Fruit fly (Drosophila melanogaster) whole organism, embryonic: ENCODE results near the gene Spn28B.

Source experiments
- Atf6 ChIP-seq: fragments of 200-800 bp; sonication (Bioruptor generic); IDR thresholded peaks from 2 replicates; pipeline ENCODE4 v1.3.6; 2022; ENCODE audit warnings: missing biosample characterization, missing genetic modification characterization
- B-H1 ChIP-seq: fragments of 200-800 bp; sonication (Bioruptor generic); IDR thresholded peaks from 3 replicates; pipeline ENCODE4 v1.3.6; 2022; ENCODE audit warnings: missing biosample characterization, missing genetic modification characterization
- B-H2 ChIP-seq: fragments of 200-800 bp; sonication (Bioruptor generic); optimal IDR thresholded peaks from 2 replicates; lab custom pipeline; 2018; ENCODE audit warnings: missing biosample characterization, mild to moderate bottlenecking, missing genetic modification characterization
- BEAF-32 ChIP-seq: fragments of 200-800 bp; sonication (Bioruptor generic); optimal IDR thresholded peaks from 3 replicates; lab custom pipeline; 2017; ENCODE audit warnings: missing biosample characterization, missing genetic modification characterization, mild to moderate bottlenecking, moderate library complexity, missing genetic modification reagents
- Bdp1 ChIP-seq: fragments of 200-800 bp; sonication (Bioruptor generic); optimal IDR thresholded peaks from 3 replicates; lab custom pipeline; 2016; ENCODE audit warnings: missing biosample characterization, missing genetic modification characterization
- Bgb ChIP-seq: fragments of 200-800 bp; sonication (Bioruptor generic); IDR thresholded peaks from 2 replicates; pipeline ENCODE4 v1.3.6; 2022; ENCODE audit warnings: missing biosample characterization, missing genetic modification characterization; ENCODE audit not compliant: partially characterized antibody
- CG10274 ChIP-seq: fragments of 200-800 bp; sonication (Bioruptor generic); optimal IDR thresholded peaks from 3 replicates; lab custom pipeline; 2017; ENCODE audit warnings: missing biosample characterization, mild to moderate bottlenecking, missing genetic modification characterization
- CG10979 ChIP-seq: fragments of 200-800 bp; sonication (Bioruptor generic); optimal IDR thresholded peaks from 2 replicates; lab custom pipeline; 2018; ENCODE audit warnings: missing biosample characterization, mild to moderate bottlenecking, missing genetic modification characterization, moderate library complexity
- CG11723 ChIP-seq: fragments of 200-800 bp; sonication (Bioruptor generic); optimal IDR thresholded peaks from 2 replicates; lab custom pipeline; 2017; ENCODE audit warnings: missing biosample characterization, mild to moderate bottlenecking, missing genetic modification characterization
- CG12942 ChIP-seq: fragments of 200-800 bp; sonication (Bioruptor generic); optimal IDR thresholded peaks from 3 replicates; lab custom pipeline; 2016; ENCODE audit warnings: missing biosample characterization, missing genetic modification characterization
- CG13296 ChIP-seq: fragments of 200-800 bp; sonication (Bioruptor generic); optimal IDR thresholded peaks from 3 replicates; lab custom pipeline; 2018; ENCODE audit warnings: missing biosample characterization, mild to moderate bottlenecking, missing genetic modification characterization
- CG13775 ChIP-seq: fragments of 200-800 bp; sonication (Bioruptor generic); optimal IDR thresholded peaks from 3 replicates; lab custom pipeline; 2017; ENCODE audit warnings: missing biosample characterization, mild to moderate bottlenecking, missing genetic modification characterization
- CG14014 ChIP-seq: fragments of 200-800 bp; sonication (Bioruptor generic); IDR thresholded peaks from 2 replicates; pipeline ENCODE4 v1.3.6; 2022; ENCODE audit warnings: missing biosample characterization, missing genetic modification characterization
- CG2129 ChIP-seq: fragments of 200-800 bp; sonication (Bioruptor generic); IDR thresholded peaks from 2 replicates; pipeline ENCODE4 v1.3.6; 2022; ENCODE audit warnings: missing biosample characterization, missing genetic modification characterization; ENCODE audit not compliant: partially characterized antibody
- CG2199 ChIP-seq: fragments of 200-800 bp; sonication (Bioruptor generic); IDR thresholded peaks from 3 replicates; pipeline ENCODE4 v1.3.6; 2022; ENCODE audit warnings: missing biosample characterization, missing genetic modification characterization
- CG43689 ChIP-seq: fragments of 200-800 bp; sonication (Bioruptor generic); IDR thresholded peaks from 2 replicates; pipeline ENCODE4 v1.3.6; 2022; ENCODE audit warnings: missing biosample characterization, missing genetic modification characterization
- CG6175 ChIP-seq: fragments of 200-800 bp; sonication (Bioruptor generic); IDR thresholded peaks from 3 replicates; pipeline ENCODE4 v1.3.6; 2022; ENCODE audit warnings: missing biosample characterization, missing genetic modification characterization
- CG7357 ChIP-seq: fragments of 200-800 bp; sonication (Bioruptor generic); IDR thresholded peaks from 3 replicates; pipeline ENCODE4 v1.3.6; 2022; ENCODE audit warnings: missing biosample characterization, missing genetic modification characterization
- CG9797 ChIP-seq: fragments of 200-800 bp; sonication (Bioruptor generic); optimal IDR thresholded peaks from 3 replicates; lab custom pipeline; 2018; ENCODE audit warnings: missing biosample characterization, mild to moderate bottlenecking, missing genetic modification characterization
- CkIIα-i1 ChIP-seq: fragments of 200-800 bp; sonication (Bioruptor generic); IDR thresholded peaks from 2 replicates; pipeline ENCODE4 v1.3.6; 2022; ENCODE audit warnings: missing biosample characterization, missing genetic modification characterization
- Deaf1 ChIP-seq: fragments of 200-800 bp; optimal IDR thresholded peaks from 3 replicates; lab custom pipeline; 2019; ENCODE audit warnings: missing biosample characterization, mild to moderate bottlenecking, missing genetic modification characterization, moderate library complexity
- Dek ChIP-seq: fragments of 200-800 bp; sonication (Bioruptor generic); optimal IDR thresholded peaks from 3 replicates; lab custom pipeline; 2019; ENCODE audit warnings: missing biosample characterization, mild to moderate bottlenecking, missing genetic modification characterization, moderate library complexity
- Dp ChIP-seq: fragments of 200-800 bp; sonication (Bioruptor generic); optimal IDR thresholded peaks from 2 replicates; lab custom pipeline; 2018; ENCODE audit warnings: missing biosample characterization, mild to moderate bottlenecking, missing genetic modification characterization, moderate library complexity
- Elba2 ChIP-seq: fragments of 200-800 bp; sonication (Bioruptor generic); optimal IDR thresholded peaks from 3 replicates; lab custom pipeline; 2016; ENCODE audit warnings: missing biosample characterization, missing genetic modification characterization
- H2.0 ChIP-seq: fragments of 200-800 bp; sonication (Bioruptor generic); IDR thresholded peaks from 2 replicates; pipeline ENCODE4 v1.3.6; 2022; ENCODE audit warnings: missing biosample characterization, missing genetic modification characterization
- Jarid2 ChIP-seq: fragments of 200-800 bp; sonication (Bioruptor generic); optimal IDR thresholded peaks from 3 replicates; lab custom pipeline; 2017; ENCODE audit warnings: mild to moderate bottlenecking, missing biosample characterization, missing genetic modification reagents, missing genetic modification characterization
- Mad ChIP-seq: fragments of 200-800 bp; sonication (Bioruptor generic); optimal IDR thresholded peaks from 2 replicates; lab custom pipeline; 2016; ENCODE audit warnings: missing biosample characterization, missing genetic modification characterization
- Neu2 ChIP-seq: fragments of 200-800 bp; sonication (Bioruptor generic); optimal IDR thresholded peaks from 3 replicates; lab custom pipeline; 2016; ENCODE audit warnings: missing biosample characterization, missing genetic modification characterization, borderline replicate concordance
- Oli ChIP-seq: fragments of 200-800 bp; sonication (Bioruptor generic); optimal IDR thresholded peaks from 2 replicates; lab custom pipeline; 2018; ENCODE audit warnings: missing biosample characterization, mild to moderate bottlenecking, missing genetic modification characterization, moderate library complexity
- Side ChIP-seq: fragments of 200-800 bp; sonication (Bioruptor generic); optimal IDR thresholded peaks from 2 replicates; lab custom pipeline; 2016; ENCODE audit warnings: missing biosample characterization, missing genetic modification characterization
- Xrp1 ChIP-seq: fragments of 200-800 bp; sonication (Bioruptor generic); IDR thresholded peaks from 2 replicates; pipeline ENCODE4 v1.3.6; 2022; ENCODE audit warnings: missing biosample characterization, missing genetic modification characterization
- ap ChIP-seq: fragments of 200-800 bp; sonication (Bioruptor generic); IDR thresholded peaks from 2 replicates; pipeline ENCODE4 v1.3.6; 2022; ENCODE audit warnings: missing biosample characterization, missing genetic modification characterization
- bsh ChIP-seq, 2 experiments: fragments of 200-800 bp; sonication (Bioruptor generic); optimal IDR thresholded peaks; 2 replicates each; lab custom pipeline; 2017 to 2018; ENCODE audit warnings: mild to moderate bottlenecking in 2 of 2, missing biosample characterization in 2 of 2, missing genetic modification characterization in 2 of 2, moderate library complexity in 1 of 2
- cg ChIP-seq: fragments of 200-800 bp; sonication (Bioruptor generic); optimal IDR thresholded peaks from 3 replicates; lab custom pipeline; 2019; ENCODE audit warnings: missing biosample characterization, mild to moderate bottlenecking, missing genetic modification characterization, moderate library complexity
- croc ChIP-seq: fragments of 200-800 bp; sonication (Bioruptor generic); conservative IDR thresholded peaks from 3 replicates; pipeline ENCODE4 v1.3.6; 2022; ENCODE audit warnings: missing biosample characterization, missing genetic modification characterization
- da ChIP-seq: fragments of 200-800 bp; sonication (Bioruptor generic); optimal IDR thresholded peaks from 2 replicates; lab custom pipeline; 2016; ENCODE audit warnings: missing biosample characterization, missing genetic modification characterization
- dimm ChIP-seq: fragments of 200-800 bp; sonication (Bioruptor generic); IDR thresholded peaks from 2 replicates; pipeline ENCODE4 v1.3.6; 2022; ENCODE audit warnings: missing biosample characterization, missing genetic modification characterization
- dmrt11E ChIP-seq: fragments of 200-800 bp; sonication (Bioruptor generic); optimal IDR thresholded peaks from 3 replicates; lab custom pipeline; 2018; ENCODE audit warnings: missing biosample characterization, mild to moderate bottlenecking, missing genetic modification characterization, moderate library complexity
- emc ChIP-seq: fragments of 200-800 bp; sonication (Bioruptor generic); optimal IDR thresholded peaks from 2 replicates; lab custom pipeline; 2016; ENCODE audit warnings: missing biosample characterization, missing genetic modification characterization
- fru ChIP-seq: fragments of >200 bp; optimal IDR thresholded peaks from 2 replicates; lab custom pipeline; 2017
- gce ChIP-seq: fragments of 200-800 bp; sonication (Bioruptor generic); IDR thresholded peaks from 3 replicates; pipeline ENCODE4 v1.3.6; 2022; ENCODE audit warnings: missing biosample characterization, missing genetic modification characterization
- gcm2 ChIP-seq: fragments of 200-800 bp; sonication (Bioruptor generic); optimal IDR thresholded peaks from 2 replicates; lab custom pipeline; 2016; ENCODE audit warnings: missing biosample characterization, missing genetic modification characterization
- gfzf ChIP-seq: fragments of 200-800 bp; sonication (Bioruptor generic); optimal IDR thresholded peaks from 2 replicates; lab custom pipeline; 2016; ENCODE audit warnings: missing biosample characterization, mild to moderate bottlenecking, missing genetic modification characterization, moderate library complexity
- nau ChIP-seq: fragments of 200-800 bp; sonication (Bioruptor generic); optimal IDR thresholded peaks from 3 replicates; lab custom pipeline; 2017; ENCODE audit warnings: missing biosample characterization, mild to moderate bottlenecking, missing genetic modification characterization, missing genetic modification reagents
- nerfin-1 ChIP-seq: fragments of 200-800 bp; sonication (Bioruptor generic); optimal IDR thresholded peaks from 3 replicates; lab custom pipeline; 2019; ENCODE audit warnings: missing biosample characterization, mild to moderate bottlenecking, missing genetic modification characterization, moderate library complexity
- nmo ChIP-seq: fragments of 200-800 bp; sonication (Bioruptor generic); optimal IDR thresholded peaks from 2 replicates; lab custom pipeline; 2018; ENCODE audit warnings: missing biosample characterization, mild to moderate bottlenecking, missing genetic modification characterization, moderate library complexity
- oc ChIP-seq: fragments of 200-800 bp; sonication (Bioruptor generic); optimal IDR thresholded peaks from 2 replicates; lab custom pipeline; 2018; ENCODE audit warnings: missing biosample characterization, mild to moderate bottlenecking, missing genetic modification characterization, moderate library complexity
- p53 ChIP-seq: fragments of 200-800 bp; sonication (Bioruptor generic); optimal IDR thresholded peaks from 2 replicates; lab custom pipeline; 2016; ENCODE audit warnings: missing biosample characterization, missing genetic modification characterization
- phol ChIP-seq: fragments of 200-800 bp; sonication (Bioruptor generic); optimal IDR thresholded peaks from 3 replicates; lab custom pipeline; 2018; ENCODE audit warnings: missing biosample characterization, mild to moderate bottlenecking, missing genetic modification characterization, moderate library complexity
- pros ChIP-seq: fragments of 200-800 bp; sonication (Bioruptor generic); optimal IDR thresholded peaks from 3 replicates; lab custom pipeline; 2019; ENCODE audit warnings: missing biosample characterization, mild to moderate bottlenecking, missing genetic modification characterization, moderate library complexity
- schlank ChIP-seq: fragments of 200-800 bp; sonication (Bioruptor generic); optimal IDR thresholded peaks from 2 replicates; lab custom pipeline; 2018; ENCODE audit warnings: missing biosample characterization, mild to moderate bottlenecking, missing genetic modification characterization
- tx ChIP-seq: fragments of 200-800 bp; sonication (Bioruptor generic); optimal IDR thresholded peaks from 2 replicates; lab custom pipeline; 2016; ENCODE audit warnings: missing biosample characterization, missing genetic modification characterization

Spn28B gene

dm6 chr2L:7632783-7633182, 51.1 kb downstream of the Spn28B start (continued):
- TF ChIP-seq H2.0 (peak; percentile 37; the same call in 1 of the 2 replicates), cg (GFP tag; lab: Kevin White, UChicago) (no peak), da (GFP tag; lab: Kevin White, UChicago) (no peak), fru (lab: Kevin White, UChicago) (no peak), gcm2 (GFP tag; lab: Kevin White, UChicago) (no peak), CG11723 (GFP tag; lab: Kevin White, UChicago) (no peak), oc (tag; lab: Kevin White, UChicago) (no peak), phol (tag; lab: Kevin White, UChicago) (peak; percentile 64), p53 (GFP tag; lab: Kevin White, UChicago) (no peak), gfzf (GFP tag; lab: Kevin White, UChicago) (no peak), Xrp1 (peak; percentile 84), CG13296 (GFP tag; lab: Kevin White, UChicago) (no peak), Atf6 (GFP tag; lab: Robert Waterston, UW) (no peak), bsh (GFP tag; optimal IDR thresholded peaks at IDR 0.05; lab: Kevin White, UChicago) (peak in 1 of 2 experiments; percentile 66), pros (GFP tag; lab: Kevin White, UChicago) (peak; percentile 12), CG2129 (GFP tag; lab: Robert Waterston, UW) (no peak), Side (GFP tag; lab: Kevin White, UChicago) (peak; percentile 18), nau (no peak), croc (GFP tag; lab: Robert Waterston, UW) (no peak), BEAF-32 (GFP tag; lab: Kevin White, UChicago) (no peak), Bdp1 (GFP tag; lab: Kevin White, UChicago) (no peak), Bgb (GFP tag; lab: Robert Waterston, UW) (no peak), CG12942 (GFP tag; lab: Kevin White, UChicago) (no peak), dimm (GFP tag; lab: Robert Waterston, UW) (no peak), CG43689 (GFP tag; lab: Robert Waterston, UW) (no peak), B-H2 (no peak), B-H1 (GFP tag; lab: Robert Waterston, UW) (no peak), Elba2 (GFP tag; lab: Kevin White, UChicago) (no peak), CG13775 (GFP tag; lab: Kevin White, UChicago) (peak; percentile 48), ap (no peak), Oli (tag; lab: Kevin White, UChicago) (peak; percentile 52), CG14014 (GFP tag; lab: Robert Waterston, UW) (no peak), CG2199 (GFP tag; lab: Robert Waterston, UW) (0 out of 3 replicates have a peak, but pooled peaks have one; percentile 37), tx (GFP tag; lab: Kevin White, UChicago) (no peak), nerfin-1 (tag; lab: Kevin White, UChicago) (peak; percentile 32), Mad (GFP tag; lab: Kevin White, UChicago) (peak; percentile 44), Neu2 (peak; percentile 29), schlank (tag; lab: Kevin White, UChicago) (no peak), Dp (GFP tag; lab: Kevin White, UChicago) (no peak), gce (GFP tag; lab: Robert Waterston, UW) (no peak), emc (GFP tag; lab: Kevin White, UChicago) (no peak), Jarid2 (GFP tag; lab: Kevin White, UChicago) (peak; percentile 41), dmrt11E (tag; lab: Kevin White, UChicago) (peak; percentile 82), CG10979 (tag; lab: Kevin White, UChicago) (peak; percentile 75), CG10274 (GFP tag; lab: Kevin White, UChicago) (peak; percentile 1), nmo (GFP tag; lab: Kevin White, UChicago) (peak; percentile 50), CG9797 (no peak), CkIIα-i1 (GFP tag; lab: Robert Waterston, UW) (no peak), Deaf1 (tag; lab: Kevin White, UChicago) (no peak), Dek (tag; lab: Kevin White, UChicago) (no peak), CG6175 (GFP tag; lab: Robert Waterston, UW) (no peak), CG7357 (no peak)
